Fruit fly (Drosophila melanogaster): ENCODE data around the gene Npc2e.

The Npc2e gene

dm6 chr3R:10076665-10077064 lies 23.5 kb downstream of the Npc2e start:
- TF ChIP-seq cg (GFP tag; optimal IDR thresholded peaks at IDR 0.05): no peak
- TF ChIP-seq grn (GFP tag; optimal IDR thresholded peaks at IDR 0.05): peak; percentile 33
- TF ChIP-seq CG12299 (tag; optimal IDR thresholded peaks at IDR 0.05): no peak
- no peak for TF ChIP-seq CG16863 (GFP tag; optimal IDR thresholded peaks at IDR 0.05)
- TF ChIP-seq phol (tag; optimal IDR thresholded peaks at IDR 0.05): no peak
- TF ChIP-seq Nf-YB (GFP tag; optimal IDR thresholded peaks at IDR 0.05): no peak
- TF ChIP-seq Usf (GFP tag; optimal IDR thresholded peaks at IDR 0.05): no peak
- TF ChIP-seq CG12155 (GFP tag; optimal IDR thresholded peaks at IDR 0.05): no peak
- no peak for TF ChIP-seq unc-4 (GFP tag; IDR thresholded peaks at IDR 0.05; ENCODE audit: partially characterized antibody)
- no peak for TF ChIP-seq CG6175 (GFP tag; IDR thresholded peaks at IDR 0.05)
- peak; percentile 21 for TF ChIP-seq CG12659 (GFP tag; optimal IDR thresholded peaks at IDR 0.05)
- peak; percentile 27; the same call in 1 of the 2 replicates for TF ChIP-seq CG32532 (GFP tag; IDR thresholded peaks at IDR 0.05)
- no peak for TF ChIP-seq gcm2 (GFP tag; optimal IDR thresholded peaks at IDR 0.05)
- peak; percentile 93 for TF ChIP-seq CTCF (GFP tag; optimal IDR thresholded peaks at IDR 0.05)
- TF ChIP-seq CG6689 (GFP tag; IDR thresholded peaks at IDR 0.05): no peak
- no peak for TF ChIP-seq pho (GFP tag; optimal IDR thresholded peaks at IDR 0.05)
- no peak for TF ChIP-seq Ravus (GFP tag; IDR thresholded peaks at IDR 0.05)
- TF ChIP-seq CG9609 (GFP tag; optimal IDR thresholded peaks at IDR 0.05): no peak
- peak; percentile 22 for TF ChIP-seq Dek (tag; optimal IDR thresholded peaks at IDR 0.05)
- no peak for TF ChIP-seq Oaz (GFP tag; IDR thresholded peaks at IDR 0.05)
- peak; percentile 28 for TF ChIP-seq HmgZ (tag; optimal IDR thresholded peaks at IDR 0.05)
- TF ChIP-seq Dip2 (GFP tag; IDR thresholded peaks at IDR 0.05): peak; percentile 89
- peak; percentile 37 for TF ChIP-seq Hmr (GFP tag; optimal IDR thresholded peaks at IDR 0.05)
- TF ChIP-seq CG15601 (tag; optimal IDR thresholded peaks at IDR 0.05): peak; percentile 100
- no peak for TF ChIP-seq CG4404 (GFP tag; IDR thresholded peaks at IDR 0.05)
- TF ChIP-seq kah (GFP tag; optimal IDR thresholded peaks at IDR 0.05): no peak
- peak; percentile 6 for TF ChIP-seq CG2120 (GFP tag; optimal IDR thresholded peaks at IDR 0.05)
- TF ChIP-seq ATbp (GFP tag; optimal IDR thresholded peaks at IDR 0.05): no peak
- TF ChIP-seq stwl (tag; optimal IDR thresholded peaks at IDR 0.05): no peak
- no peak for TF ChIP-seq CG9817 (tag; optimal IDR thresholded peaks at IDR 0.05)
- TF ChIP-seq CG11247 (GFP tag; IDR thresholded peaks at IDR 0.05): no peak
- TF ChIP-seq jing (GFP tag; optimal IDR thresholded peaks at IDR 0.05): no peak
- TF ChIP-seq chinmo (GFP tag; IDR thresholded peaks at IDR 0.05; ENCODE audit: partially characterized antibody): 0 out of 4 replicates have a peak, but pooled peaks have one; percentile 14
- peak; percentile 40; the same call in 1 of the 2 replicates for TF ChIP-seq Rfx (GFP tag; IDR thresholded peaks at IDR 0.05)
- no peak for TF ChIP-seq Max (GFP tag; optimal IDR thresholded peaks at IDR 0.05)
- TF ChIP-seq Doc2 (GFP tag; IDR thresholded peaks at IDR 0.05): no peak
- TF ChIP-seq onecut (GFP tag; IDR thresholded peaks at IDR 0.05): peak; percentile 17; the same call in 1 of the 2 replicates
- TF ChIP-seq Dp (GFP tag; optimal IDR thresholded peaks at IDR 0.05): peak; percentile 26
- TF ChIP-seq CG7786 (GFP tag; optimal IDR thresholded peaks at IDR 0.05): no peak
- TF ChIP-seq pan (optimal IDR thresholded peaks at IDR 0.05): no peak
- no peak for TF ChIP-seq pan (GFP tag; optimal IDR thresholded peaks at IDR 0.05 in 1 of 2, IDR thresholded peaks at IDR 0.05 in 1 of 2)
- peak; percentile 21 for TF ChIP-seq CoRest (tag; optimal IDR thresholded peaks at IDR 0.05)
- no peak for TF ChIP-seq CrebB (tag; optimal IDR thresholded peaks at IDR 0.05)
- TF ChIP-seq Camta (GFP tag; optimal IDR thresholded peaks at IDR 0.05): no peak
- TF ChIP-seq fd102C (GFP tag; optimal IDR thresholded peaks at IDR 0.05): no peak
- TF ChIP-seq CG14441 (GFP tag; IDR thresholded peaks at IDR 0.05): no peak
- TF ChIP-seq CG12104 (GFP tag; optimal IDR thresholded peaks at IDR 0.05): no peak
- peak in 1 of 2 experiments; percentile 13 for TF ChIP-seq dpn (GFP tag; optimal IDR thresholded peaks at IDR 0.05)
- no peak for TF ChIP-seq CG2678 (tag; optimal IDR thresholded peaks at IDR 0.05)
- TF ChIP-seq zen (tag; optimal IDR thresholded peaks at IDR 0.05): no peak
- no peak for TF ChIP-seq CG11085 (GFP tag; IDR thresholded peaks at IDR 0.05)
- TF ChIP-seq Lim3 (GFP tag; IDR thresholded peaks at IDR 0.05): no peak
